Worm (Caenorhabditis elegans): ENCODE results near the gene C12D5.4.

The C12D5.4 gene

DNA sequence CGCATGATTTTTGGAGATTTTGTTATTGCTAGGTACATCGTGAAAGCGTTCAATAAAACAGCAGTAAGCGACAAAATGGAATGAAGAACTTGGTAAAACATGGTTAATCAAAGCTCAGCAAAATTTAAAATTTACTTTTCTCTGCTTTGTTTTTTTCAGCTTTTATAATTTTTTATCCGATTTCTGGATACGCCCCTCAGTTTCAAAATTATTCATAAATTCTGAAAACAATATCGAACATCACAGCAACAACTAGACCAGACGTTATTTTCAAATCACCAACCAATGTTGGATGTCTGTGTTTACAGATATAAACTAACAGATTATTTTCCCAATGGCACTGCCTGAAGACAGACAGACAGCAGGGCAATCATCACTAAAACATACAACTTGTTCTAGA lies 37.7 kb upstream of the C12D5.4 start, which contains the start of gene srd-31:
TSS of gene srd-31 (minus strand) at position 101 of the 400 bp plus-strand sequence.
- no peak for TF ChIP-seq unc-86 (tag; optimal IDR thresholded peaks at IDR 0.05)
- no peak for TF ChIP-seq pha-2 (tag; optimal IDR thresholded peaks at IDR 0.05)
- TF ChIP-seq hlh-13 (GFP tag; optimal IDR thresholded peaks at IDR 0.05): no peak
- no peak for TF ChIP-seq npax-4 (tag; optimal IDR thresholded peaks at IDR 0.05)
- TF ChIP-seq ttx-3 (tag; optimal IDR thresholded peaks at IDR 0.05): no peak
- no peak for TF ChIP-seq ceh-9 (tag; optimal IDR thresholded peaks at IDR 0.05)
- no peak for TF ChIP-seq ceh-48 (tag; optimal IDR thresholded peaks at IDR 0.05)
- TF ChIP-seq lin-11 (tag; optimal IDR thresholded peaks at IDR 0.05): no peak
- no peak for TF ChIP-seq eyg-1 (tag; optimal IDR thresholded peaks at IDR 0.05)
- TF ChIP-seq hlh-15 (tag; optimal IDR thresholded peaks at IDR 0.05): no peak
- TF ChIP-seq pha-4 (tag; optimal IDR thresholded peaks at IDR 0.05): no peak
- no peak for TF ChIP-seq nfya-1 (tag; optimal IDR thresholded peaks at IDR 0.05)
- TF ChIP-seq tbx-2 (tag; optimal IDR thresholded peaks at IDR 0.05): no peak
- no peak for TF ChIP-seq ceh-6 (GFP tag; optimal IDR thresholded peaks at IDR 0.05)
- TF ChIP-seq dmd-4 (tag; optimal IDR thresholded peaks at IDR 0.05; ENCODE audit: borderline replicate concordance): no peak

ce11 chrV:7635469-7635868 lies 36.9 kb upstream of the C12D5.4 start, which contains the start of gene srd-29:
Gene srd-29 (plus strand): TSS chrV:7635769.
- TF ChIP-seq odd-2 (tag; optimal IDR thresholded peaks at IDR 0.05): no peak
- no peak for TF ChIP-seq mec-3 (tag; optimal IDR thresholded peaks at IDR 0.05; ENCODE audit: borderline replicate concordance)
- no peak for TF ChIP-seq hlh-13 (GFP tag; optimal IDR thresholded peaks at IDR 0.05)
- no peak for TF ChIP-seq hlh-15 (tag; optimal IDR thresholded peaks at IDR 0.05)
- TF ChIP-seq Y22D7AL.16 (tag; optimal IDR thresholded peaks at IDR 0.05): no peak
- TF ChIP-seq ceh-34 (tag; optimal IDR thresholded peaks at IDR 0.05): no peak
- TF ChIP-seq fkh-10 (GFP tag; optimal IDR thresholded peaks at IDR 0.05): no peak

DNA sequence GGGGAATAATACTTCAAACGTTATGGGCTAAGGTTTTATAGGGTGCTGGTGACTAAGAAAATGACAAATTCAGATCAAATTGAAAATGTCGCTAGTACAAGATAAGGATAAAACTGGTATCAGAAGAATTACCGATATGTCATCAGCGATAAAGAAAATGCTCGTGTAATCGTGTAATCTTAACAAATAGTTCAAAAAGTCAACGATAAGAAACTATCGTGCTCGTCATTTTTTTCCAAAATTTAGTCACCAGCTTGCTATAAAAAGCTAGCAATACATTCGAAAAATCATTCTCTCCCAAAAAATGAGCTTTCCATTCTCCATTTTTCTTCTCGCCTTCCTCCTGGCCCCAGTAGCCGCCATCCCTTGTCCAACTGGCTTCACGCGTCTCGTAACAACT lies 34.6 kb upstream of the C12D5.4 start, which contains the start of gene clec-45:
TSS of gene clec-45 (plus strand) at position 301 of the 400 bp plus-strand sequence.
- TF ChIP-seq ref-2 (tag; optimal IDR thresholded peaks at IDR 0.05): no peak
- no peak for TF ChIP-seq rnt-1 (tag; optimal IDR thresholded peaks at IDR 0.05)
- no peak for TF ChIP-seq fkh-6 (tag; optimal IDR thresholded peaks at IDR 0.05)
- TF ChIP-seq mec-3 (tag; optimal IDR thresholded peaks at IDR 0.05; ENCODE audit: borderline replicate concordance): no peak

DNA sequence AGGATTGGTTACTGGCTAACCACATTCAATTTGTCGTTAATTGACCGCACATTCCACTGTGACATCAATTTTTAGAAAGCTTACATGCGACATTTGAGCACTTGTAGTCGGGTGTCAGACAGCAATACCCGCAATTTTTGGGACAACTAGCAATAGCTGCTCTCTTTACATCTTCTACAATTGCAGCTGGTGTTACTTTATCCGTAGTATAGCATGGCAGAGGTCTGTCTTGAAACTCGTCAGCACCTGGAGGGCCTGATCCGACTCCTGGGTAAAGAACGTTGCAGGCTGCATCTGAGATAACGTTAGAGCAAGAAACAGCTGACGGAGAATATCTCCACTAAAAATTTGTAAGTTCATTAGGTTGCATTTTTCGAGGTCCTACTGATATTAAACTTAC lies 33.0 kb upstream of the C12D5.4 start:
- TF ChIP-seq ref-2 (tag; optimal IDR thresholded peaks at IDR 0.05) (no peak), ceh-22 (tag; optimal IDR thresholded peaks at IDR 0.05) (no peak), K09A11.1 (tag; optimal IDR thresholded peaks at IDR 0.05; ENCODE audit: insufficient read depth) (no peak), che-1 (tag; optimal IDR thresholded peaks at IDR 0.05) (no peak), ceh-34 (tag; optimal IDR thresholded peaks at IDR 0.05) (no peak), dmd-4 (tag; optimal IDR thresholded peaks at IDR 0.05; ENCODE audit: borderline replicate concordance) (no peak), rnt-1 (tag; optimal IDR thresholded peaks at IDR 0.05) (no peak), fkh-10 (GFP tag; optimal IDR thresholded peaks at IDR 0.05) (no peak), ama-1 (optimal IDR thresholded peaks at IDR 0.05) (no peak), pros-1 (tag; optimal IDR thresholded peaks at IDR 0.05) (no peak), ceh-18 (tag; optimal IDR thresholded peaks at IDR 0.05) (no peak), hlh-13 (GFP tag; optimal IDR thresholded peaks at IDR 0.05) (no peak), unc-3 (GFP tag; conservative IDR thresholded peaks at IDR 0.05) (no peak), unc-3 (tag; optimal IDR thresholded peaks at IDR 0.05) (no peak), ttx-3 (tag; optimal IDR thresholded peaks at IDR 0.05) (no peak), ceh-31 (tag; optimal IDR thresholded peaks at IDR 0.05) (no peak)

DNA sequence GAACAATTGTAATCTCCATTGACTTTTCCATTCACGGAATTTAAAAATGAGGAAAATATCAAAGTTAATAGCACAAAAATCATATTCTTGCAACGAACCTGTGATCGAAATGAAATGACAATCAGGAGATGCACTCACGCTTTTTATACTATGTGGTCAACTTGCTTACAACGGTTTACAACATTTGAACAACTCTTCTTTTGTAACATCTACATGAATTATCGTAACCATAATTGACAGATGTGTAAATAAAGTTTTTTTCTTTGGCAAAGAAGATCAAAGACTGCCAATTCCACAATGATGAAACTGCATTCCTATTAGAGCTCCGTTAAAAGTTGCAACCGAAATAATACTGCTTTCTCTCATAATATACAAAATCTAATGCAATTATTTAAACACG lies 32.6 kb upstream of the C12D5.4 start, which contains the start of gene F07C4.10:
TSS of gene F07C4.10 (minus strand) at position 101 of the 400 bp plus-strand sequence.
- no peak for TF ChIP-seq ceh-34 (tag; optimal IDR thresholded peaks at IDR 0.05)
- no peak for TF ChIP-seq rnt-1 (tag; optimal IDR thresholded peaks at IDR 0.05)
- TF ChIP-seq ceh-6 (GFP tag; optimal IDR thresholded peaks at IDR 0.05): no peak
- TF ChIP-seq syd-9 (tag; optimal IDR thresholded peaks at IDR 0.05): no peak
- no peak for TF ChIP-seq ceh-19 (GFP tag; optimal IDR thresholded peaks at IDR 0.05)
- TF ChIP-seq madf-2 (tag; optimal IDR thresholded peaks at IDR 0.05): no peak
- no peak for TF ChIP-seq elt-4 (tag; optimal IDR thresholded peaks at IDR 0.05)
- TF ChIP-seq pqm-1 (tag; optimal IDR thresholded peaks at IDR 0.05): no peak
- TF ChIP-seq hlh-15 (tag; optimal IDR thresholded peaks at IDR 0.05): no peak
- no peak for TF ChIP-seq ceh-48 (tag; optimal IDR thresholded peaks at IDR 0.05)
- TF ChIP-seq unc-42 (tag; optimal IDR thresholded peaks at IDR 0.05): no peak
- no peak for TF ChIP-seq dve-1 (tag; optimal IDR thresholded peaks at IDR 0.05)
- no peak for TF ChIP-seq eyg-1 (tag; optimal IDR thresholded peaks at IDR 0.05)
- no peak for TF ChIP-seq che-1 (tag; optimal IDR thresholded peaks at IDR 0.05)
- TF ChIP-seq pha-2 (tag; optimal IDR thresholded peaks at IDR 0.05): no peak
- no peak for TF ChIP-seq fax-1 (tag; optimal IDR thresholded peaks at IDR 0.05)
- no peak for TF ChIP-seq dmd-4 (tag; optimal IDR thresholded peaks at IDR 0.05; ENCODE audit: borderline replicate concordance)
- TF ChIP-seq lin-11 (tag; optimal IDR thresholded peaks at IDR 0.05): no peak
- TF ChIP-seq gmeb-2 (tag; optimal IDR thresholded peaks at IDR 0.05): no peak
- no peak for TF ChIP-seq elt-2 (tag; optimal IDR thresholded peaks at IDR 0.05)
